Worm (Caenorhabditis elegans) whole organism, late embryonic: ENCODE results near the gene nhr-137.

Experiments
- C08G9.2 ChIP-seq: sonication (generic microtip); optimal IDR thresholded peaks from 2 replicates; lab custom pipeline; 2016; ENCODE audit warnings: mild to moderate bottlenecking, missing genetic modification characterization, moderate library complexity, missing compliant biosample characterization
- F13H6.1 ChIP-seq: sonication (generic microtip); optimal IDR thresholded peaks from 2 replicates; lab custom pipeline; 2016; ENCODE audit warnings: missing genetic modification characterization, missing compliant biosample characterization
- ahr-1 ChIP-seq: sonication (generic microtip); optimal IDR thresholded peaks from 2 replicates; lab custom pipeline; 2016; ENCODE audit warnings: missing genetic modification characterization, missing compliant biosample characterization
- ama-1 ChIP-seq: fragments of 150-350 bp; optimal IDR thresholded peaks from 2 replicates; lab custom pipeline; 2014
- ceh-19 ChIP-seq: fragments of 200-800 bp; sonication (Bioruptor generic); optimal IDR thresholded peaks from 2 replicates; lab custom pipeline; 2018; ENCODE audit warnings: mild to moderate bottlenecking, missing genetic modification characterization, missing compliant biosample characterization
- ceh-2 ChIP-seq: sonication (generic microtip); optimal IDR thresholded peaks from 2 replicates; lab custom pipeline; 2016; ENCODE audit warnings: missing genotype, missing genetic modification characterization, missing compliant biosample characterization
- ceh-22 ChIP-seq: sonication (generic microtip); optimal IDR thresholded peaks from 2 replicates; lab custom pipeline; 2017; ENCODE audit warnings: missing biosample characterization, missing genetic modification characterization
- ceh-24 ChIP-seq: sonication (generic microtip); optimal IDR thresholded peaks from 2 replicates; lab custom pipeline; 2016; ENCODE audit warnings: mild to moderate bottlenecking, missing genetic modification characterization, missing compliant biosample characterization
- ceh-30 ChIP-seq: fragments of 150-350 bp; optimal IDR thresholded peaks from 2 replicates; lab custom pipeline; 2014; ENCODE audit warnings: missing biosample characterization, missing genetic modification characterization
- ceh-31 ChIP-seq: sonication (generic microtip); optimal IDR thresholded peaks from 2 replicates; lab custom pipeline; 2016; ENCODE audit warnings: missing genetic modification characterization, missing compliant biosample characterization
- ceh-34 ChIP-seq: sonication (generic microtip); optimal IDR thresholded peaks from 2 replicates; lab custom pipeline; 2016; ENCODE audit warnings: mild to moderate bottlenecking, missing genetic modification characterization, missing compliant biosample characterization
- ceh-45 ChIP-seq: fragments of 200-800 bp; sonication (Bioruptor generic); IDR thresholded peaks from 2 replicates; pipeline ENCODE4 v1.3.6; 2022; ENCODE audit warnings: missing genetic modification reagents, missing genetic modification characterization, missing compliant biosample characterization
- ceh-6 ChIP-seq: fragments of 200-800 bp; sonication (Bioruptor generic); optimal IDR thresholded peaks from 2 replicates; lab custom pipeline; 2018; ENCODE audit warnings: mild to moderate bottlenecking, missing genetic modification characterization, missing compliant biosample characterization
- ceh-9 ChIP-seq: sonication (generic microtip); optimal IDR thresholded peaks from 2 replicates; lab custom pipeline; 2016; ENCODE audit warnings: mild to moderate bottlenecking, missing genetic modification characterization, inconsistent platforms, missing compliant biosample characterization
- dmd-4 ChIP-seq: sonication (generic microtip); optimal IDR thresholded peaks from 2 replicates; lab custom pipeline; 2016; ENCODE audit warnings: borderline replicate concordance, missing genetic modification characterization, missing compliant biosample characterization
- dve-1 ChIP-seq: sonication (generic microtip); optimal IDR thresholded peaks from 2 replicates; lab custom pipeline; 2017; ENCODE audit warnings: antibody characterized with exemption, mild to moderate bottlenecking, missing genetic modification characterization, missing compliant biosample characterization
- elt-2 ChIP-seq: sonication (generic microtip); optimal IDR thresholded peaks from 2 replicates; lab custom pipeline; 2016; ENCODE audit warnings: missing genetic modification reagents, missing genetic modification characterization, missing compliant biosample characterization
- ets-4 ChIP-seq: sonication (generic microtip); optimal IDR thresholded peaks from 2 replicates; lab custom pipeline; 2016; ENCODE audit warnings: missing genetic modification characterization, missing compliant biosample characterization
- eyg-1 ChIP-seq: sonication (generic microtip); optimal IDR thresholded peaks from 2 replicates; lab custom pipeline; 2016; ENCODE audit warnings: missing genotype, missing genetic modification characterization, missing compliant biosample characterization
- fax-1 ChIP-seq: sonication (generic microtip); optimal IDR thresholded peaks from 2 replicates; lab custom pipeline; 2016; ENCODE audit warnings: missing genotype, missing genetic modification characterization, missing compliant biosample characterization
- fkh-10 ChIP-seq: fragments of 150-350 bp; optimal IDR thresholded peaks from 2 replicates; lab custom pipeline; 2014; ENCODE audit warnings: missing biosample characterization, missing genetic modification reagents, missing genetic modification characterization
- fkh-6 ChIP-seq: sonication (generic microtip); optimal IDR thresholded peaks from 2 replicates; lab custom pipeline; 2016; ENCODE audit warnings: missing genetic modification characterization, missing compliant biosample characterization
- hlh-13 ChIP-seq: fragments of 200-800 bp; sonication (Bioruptor generic); optimal IDR thresholded peaks from 2 replicates; lab custom pipeline; 2018; ENCODE audit warnings: mild to moderate bottlenecking, missing genetic modification characterization, missing compliant biosample characterization
- hlh-30 ChIP-seq: sonication (generic microtip); optimal IDR thresholded peaks from 2 replicates; lab custom pipeline; 2017; ENCODE audit warnings: antibody characterized with exemption, missing genetic modification characterization, missing compliant biosample characterization; ENCODE audit not compliant: insufficient read depth
- hlh-6 ChIP-seq: sonication (generic microtip); optimal IDR thresholded peaks from 2 replicates; lab custom pipeline; 2016; ENCODE audit warnings: missing genotype, missing genetic modification characterization, missing compliant biosample characterization
- lim-6 ChIP-seq: sonication (generic microtip); optimal IDR thresholded peaks from 2 replicates; lab custom pipeline; 2016; ENCODE audit warnings: missing genetic modification characterization, missing compliant biosample characterization
- nfya-1 ChIP-seq: sonication (generic microtip); optimal IDR thresholded peaks from 2 replicates; lab custom pipeline; 2017; ENCODE audit warnings: missing genetic modification characterization, mild to moderate bottlenecking, missing compliant biosample characterization, antibody characterized with exemption, moderate library complexity
- nhr-11 ChIP-seq: fragments of 150-350 bp; optimal IDR thresholded peaks from 2 replicates; lab custom pipeline; 2014; ENCODE audit warnings: missing biosample characterization, missing genetic modification characterization
- nhr-232 ChIP-seq: sonication (generic microtip); optimal IDR thresholded peaks from 2 replicates; lab custom pipeline; 2016; ENCODE audit warnings: missing genetic modification characterization, missing compliant biosample characterization
- npax-4 ChIP-seq: sonication (generic microtip); optimal IDR thresholded peaks from 2 replicates; lab custom pipeline; 2016; ENCODE audit warnings: missing genetic modification characterization, missing compliant biosample characterization
- odd-2 ChIP-seq: sonication (generic microtip); optimal IDR thresholded peaks from 2 replicates; lab custom pipeline; 2017; ENCODE audit warnings: antibody characterized with exemption, mild to moderate bottlenecking, missing genetic modification characterization, missing compliant biosample characterization
- pax-1 ChIP-seq: fragments of 150-350 bp; optimal IDR thresholded peaks from 2 replicates; lab custom pipeline; 2014; ENCODE audit warnings: missing biosample characterization, missing genetic modification characterization
- pha-2 ChIP-seq: sonication (generic microtip); optimal IDR thresholded peaks from 2 replicates; lab custom pipeline; 2017; ENCODE audit warnings: mild to moderate bottlenecking, missing genetic modification characterization, missing compliant biosample characterization
- pqm-1 ChIP-seq: sonication (generic microtip); optimal IDR thresholded peaks from 2 replicates; lab custom pipeline; 2016; ENCODE audit warnings: missing genetic modification characterization, missing compliant biosample characterization
- sdc-2 ChIP-seq: sonication (generic microtip); optimal IDR thresholded peaks from 2 replicates; lab custom pipeline; 2016; ENCODE audit warnings: missing genotype, missing genetic modification characterization, missing compliant biosample characterization
- syd-9 ChIP-seq: sonication (generic microtip); optimal IDR thresholded peaks from 2 replicates; lab custom pipeline; 2016; ENCODE audit warnings: mild to moderate bottlenecking, missing genetic modification characterization, moderate library complexity, missing compliant biosample characterization
- tbx-2 ChIP-seq: sonication (generic microtip); optimal IDR thresholded peaks from 2 replicates; lab custom pipeline; 2016; ENCODE audit warnings: missing genetic modification characterization, missing compliant biosample characterization
- unc-42 ChIP-seq: sonication (generic microtip); optimal IDR thresholded peaks from 2 replicates; lab custom pipeline; 2016; ENCODE audit warnings: missing genotype, missing genetic modification characterization, missing compliant biosample characterization
- zip-5 ChIP-seq: sonication (generic microtip); optimal IDR thresholded peaks from 2 replicates; lab custom pipeline; 2016; ENCODE audit warnings: missing genetic modification characterization, missing compliant biosample characterization

Gene nhr-137

ce11 chrX:6654139-6654538, 14.7 kb downstream of the nhr-137 start:
- TF ChIP-seq syd-9 (tag; lab: Kevin White, UChicago) (no peak), lim-6 (tag; lab: Kevin White, UChicago) (no peak), dmd-4 (no peak), fkh-6 (tag; lab: Kevin White, UChicago) (no peak), ceh-2 (no peak), ceh-30 (tag; lab: Kevin White, UChicago) (no peak), ets-4 (no peak), nhr-232 (no peak), F13H6.1 (tag; lab: Kevin White, UChicago) (no peak), nhr-11 (tag; lab: Kevin White, UChicago) (no peak), pqm-1 (tag; lab: Kevin White, UChicago) (no peak), ceh-9 (tag; lab: Kevin White, UChicago) (no peak), sdc-2 (tag; lab: Kevin White, UChicago) (no peak), nfya-1 (no peak), ceh-19 (GFP tag; lab: Kevin White, UChicago) (no peak), hlh-13 (no peak), hlh-6 (tag; lab: Kevin White, UChicago) (no peak), ceh-24 (tag; lab: Kevin White, UChicago) (no peak), ama-1 (lab: Kevin White, UChicago) (no peak)

ce11 chrX:6653173-6653572, 15.6 kb downstream of the nhr-137 start:
- TF ChIP-seq odd-2 (tag; lab: Kevin White, UChicago) (no peak), zip-5 (no peak), ceh-45 (GFP tag; lab: Robert Waterston, UW) (no peak), eyg-1 (tag; lab: Kevin White, UChicago) (no peak), hlh-13 (no peak), unc-42 (tag; lab: Kevin White, UChicago) (no peak), ceh-31 (tag; lab: Kevin White, UChicago) (no peak), tbx-2 (tag; lab: Kevin White, UChicago) (no peak), ceh-6 (GFP tag; lab: Kevin White, UChicago) (no peak), ets-4 (no peak), pax-1 (no peak), pha-2 (tag; lab: Kevin White, UChicago) (no peak), hlh-30 (tag; lab: Kevin White, UChicago) (no peak), ceh-22 (tag; lab: Kevin White, UChicago) (no peak), ceh-30 (tag; lab: Kevin White, UChicago) (no peak), C08G9.2 (tag; lab: Kevin White, UChicago) (no peak), elt-2 (tag; lab: Kevin White, UChicago) (no peak)

ce11 chrX:6649573-6649972, 19.2 kb downstream of the nhr-137 start:
- TF ChIP-seq ceh-22 (tag; lab: Kevin White, UChicago) (no peak), dve-1 (tag; lab: Kevin White, UChicago) (no peak), C08G9.2 (tag; lab: Kevin White, UChicago) (no peak), fkh-10 (GFP tag; lab: Kevin White, UChicago) (no peak), nhr-11 (tag; lab: Kevin White, UChicago) (no peak), fax-1 (tag; lab: Kevin White, UChicago) (no peak), ceh-34 (tag; lab: Kevin White, UChicago) (no peak), ceh-24 (tag; lab: Kevin White, UChicago) (no peak), npax-4 (tag; lab: Kevin White, UChicago) (no peak), syd-9 (tag; lab: Kevin White, UChicago) (no peak), ahr-1 (tag; lab: Kevin White, UChicago) (no peak), eyg-1 (tag; lab: Kevin White, UChicago) (no peak)
